Fruit fly (Drosophila melanogaster): ENCODE data around the gene rod.

rod gene

DNA sequence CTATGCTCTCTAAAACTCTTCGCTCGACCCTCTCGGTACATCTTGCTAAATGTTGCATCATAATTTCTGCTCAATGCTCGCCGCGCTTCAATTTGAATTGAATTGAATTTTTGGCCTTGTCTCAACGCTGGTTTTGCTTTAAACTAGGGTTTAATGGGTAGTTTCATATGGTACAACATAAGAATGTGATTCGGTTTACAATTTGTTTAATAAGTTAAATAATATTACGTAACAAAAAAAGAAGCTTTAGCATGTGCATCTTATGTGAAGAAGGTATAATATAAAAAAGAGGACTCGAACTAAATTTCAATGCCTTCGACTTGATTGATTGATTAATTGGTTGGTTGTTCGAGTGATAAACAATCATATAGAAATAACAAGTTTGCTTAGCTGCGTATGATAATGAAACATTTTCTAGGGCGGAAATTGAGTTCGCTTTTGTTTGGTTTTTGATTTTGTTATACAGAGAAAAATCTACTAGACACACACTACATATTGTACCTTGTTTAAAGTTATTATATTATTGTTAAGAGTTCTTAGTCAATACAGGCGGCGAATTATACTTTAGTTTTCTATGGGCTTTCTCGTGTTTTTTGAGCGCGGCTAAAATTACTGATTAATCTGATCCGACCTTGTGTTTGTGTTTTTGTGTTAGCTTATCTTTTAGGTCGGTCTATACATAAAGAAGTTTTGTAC is 17.1 kb downstream of the rod start:
- TF ChIP-seq fd96Ca (GFP tag; IDR thresholded peaks at IDR 0.05) (no peak), CG17806 (tag; optimal IDR thresholded peaks at IDR 0.05) (no peak), CG32121 (GFP tag; IDR thresholded peaks at IDR 0.05) (no peak), gl (tag; optimal IDR thresholded peaks at IDR 0.05) (no peak), CG10348 (GFP tag; IDR thresholded peaks at IDR 0.05) (no peak), Pif1B (GFP tag; optimal IDR thresholded peaks at IDR 0.05) (no peak), CG13204 (GFP tag; optimal IDR thresholded peaks at IDR 0.05) (no peak), D1 (tag; optimal IDR thresholded peaks at IDR 0.05) (no peak), CG14655 (GFP tag; optimal IDR thresholded peaks at IDR 0.05) (no peak), CG8159 (tag; optimal IDR thresholded peaks at IDR 0.05) (no peak), EcR (GFP tag; optimal IDR thresholded peaks at IDR 0.05) (no peak)

dm6 chr3R:31599538-31600313 is 19.0 kb downstream of the rod start:
- TF ChIP-seq CG4496 (GFP tag; IDR thresholded peaks at IDR 0.05) (0 out of 3 replicates have a peak, but pooled peaks have one; percentile 17), CG32121 (GFP tag; IDR thresholded peaks at IDR 0.05) (no peak)

DNA sequence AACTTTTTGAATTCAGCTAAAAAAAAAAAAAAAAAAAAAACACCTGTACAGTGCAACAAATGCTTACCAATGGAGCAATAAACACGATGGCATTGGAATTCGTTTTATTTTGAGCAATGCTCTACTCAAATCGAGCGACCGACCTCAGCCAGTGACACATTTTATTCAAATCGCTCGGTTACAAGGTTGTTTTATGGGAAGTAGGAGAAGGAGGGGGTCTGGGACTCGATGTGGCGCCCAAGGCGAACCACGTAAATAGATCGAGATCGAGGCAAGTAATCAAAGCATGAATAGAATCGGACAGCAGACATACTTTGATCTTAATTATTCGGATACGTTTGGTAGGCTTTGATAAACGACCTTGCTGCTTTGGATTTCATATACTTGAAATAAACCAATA is 22.5 kb downstream of the rod start:
- TF ChIP-seq CG10348 (GFP tag; IDR thresholded peaks at IDR 0.05) (no peak), fd96Ca (GFP tag; IDR thresholded peaks at IDR 0.05) (0 out of 3 replicates have a peak, but pooled peaks have one; percentile 28)

- TF ChIP-seq fd96Ca (GFP tag; IDR thresholded peaks at IDR 0.05) (no peak), CG9948 (tag; optimal IDR thresholded peaks at IDR 0.05) (no peak), EcR (GFP tag; optimal IDR thresholded peaks at IDR 0.05) (no peak), gl (tag; optimal IDR thresholded peaks at IDR 0.05) (no peak), CG34367 (tag; optimal IDR thresholded peaks at IDR 0.05) (no peak), CG4496 (GFP tag; IDR thresholded peaks at IDR 0.05) (no peak)
Measured at dm6 chr3R:31603655-31604054, 22.9 kb downstream of the rod start.

DNA sequence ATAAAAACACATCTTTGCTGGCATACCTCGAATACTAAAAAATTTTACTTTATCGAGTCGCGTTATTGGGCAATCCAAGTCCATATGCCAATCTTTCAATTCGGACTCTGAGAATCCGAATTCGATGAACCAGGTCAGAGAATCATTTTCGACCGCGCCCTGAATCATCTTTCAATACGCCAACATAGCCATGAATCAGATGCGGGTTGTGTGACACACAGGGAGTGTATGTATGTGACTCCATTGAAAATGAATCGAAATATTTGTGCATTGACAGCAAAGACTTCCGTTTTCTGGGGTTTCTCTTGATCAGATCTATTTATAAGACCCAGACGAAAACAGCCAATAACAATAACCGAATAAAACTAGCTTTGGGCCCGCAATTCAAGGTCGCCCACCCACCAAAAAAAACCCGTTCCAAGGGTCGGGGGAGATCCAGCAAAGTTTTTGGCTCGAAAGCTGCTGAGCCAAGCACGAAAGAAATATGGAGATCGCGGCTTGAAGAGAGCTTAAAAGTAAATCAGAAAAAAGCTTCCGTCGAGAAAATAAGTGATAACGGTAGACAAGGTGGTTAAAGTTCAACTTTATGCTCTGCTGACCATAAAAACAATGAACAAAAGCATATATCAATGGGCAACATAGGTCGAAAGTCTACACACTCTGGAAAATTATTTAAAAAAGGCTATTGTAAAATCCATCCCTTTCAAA is 23.8 kb downstream of the rod start:
- TF ChIP-seq Snoo (tag; optimal IDR thresholded peaks at IDR 0.05) (no peak), CG13204 (GFP tag; optimal IDR thresholded peaks at IDR 0.05) (no peak), CG8159 (tag; optimal IDR thresholded peaks at IDR 0.05) (no peak), CG34367 (tag; optimal IDR thresholded peaks at IDR 0.05) (no peak), CG32121 (GFP tag; IDR thresholded peaks at IDR 0.05) (no peak), EcR (GFP tag; optimal IDR thresholded peaks at IDR 0.05) (no peak), CG15710 (tag; optimal IDR thresholded peaks at IDR 0.05) (no peak), Pif1B (GFP tag; optimal IDR thresholded peaks at IDR 0.05) (no peak), CG12605 (GFP tag; IDR thresholded peaks at IDR 0.05) (no peak), CG10348 (GFP tag; IDR thresholded peaks at IDR 0.05) (no peak), CG17806 (tag; optimal IDR thresholded peaks at IDR 0.05) (no peak)

DNA sequence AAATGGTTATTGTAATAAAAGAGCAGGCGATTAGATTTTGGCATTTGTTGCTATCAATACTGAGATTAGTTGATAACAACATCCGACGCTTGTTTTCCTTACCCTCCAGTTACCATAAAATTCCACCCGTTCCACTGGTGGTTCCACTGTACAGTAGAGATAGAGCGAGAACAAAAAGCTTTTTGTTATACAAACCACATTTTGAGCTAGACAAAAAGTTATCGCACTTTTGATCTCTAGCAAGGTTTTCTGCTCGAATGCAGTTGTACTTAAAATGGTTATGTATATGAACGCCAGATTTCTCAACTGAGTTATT is 24.3 kb downstream of the rod start:
- TF ChIP-seq CG32121 (GFP tag; IDR thresholded peaks at IDR 0.05) (no peak), CG8301 (tag; optimal IDR thresholded peaks at IDR 0.05) (no peak), CG13204 (GFP tag; optimal IDR thresholded peaks at IDR 0.05) (no peak)

DNA sequence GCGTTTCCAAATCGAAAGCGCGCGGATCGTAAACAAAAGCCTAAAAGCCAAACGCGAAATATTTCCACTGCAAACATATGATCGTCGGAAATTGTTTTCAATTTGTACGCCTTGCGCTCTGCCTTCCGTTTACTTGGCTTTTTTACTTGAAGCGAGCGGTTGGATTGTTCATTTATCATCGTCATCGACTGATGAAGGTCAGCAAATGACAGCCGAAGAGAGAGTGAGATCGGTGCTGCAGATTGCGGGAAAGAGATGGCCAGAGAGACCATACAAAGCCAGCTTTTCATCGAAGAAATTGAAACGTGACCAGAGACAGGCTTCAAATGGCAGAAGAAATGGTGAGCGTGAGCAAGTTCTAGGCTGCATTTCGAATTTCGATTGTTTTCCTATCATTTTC is 25.0 kb downstream of the rod start:
- TF ChIP-seq fd96Ca (GFP tag; IDR thresholded peaks at IDR 0.05) (no peak), gl (tag; optimal IDR thresholded peaks at IDR 0.05) (no peak), Snoo (tag; optimal IDR thresholded peaks at IDR 0.05) (no peak), Pif1A (GFP tag; optimal IDR thresholded peaks at IDR 0.05) (no peak), Ets98B (GFP tag; IDR thresholded peaks at IDR 0.05) (no peak), CG15710 (tag; optimal IDR thresholded peaks at IDR 0.05) (no peak), CG8301 (tag; optimal IDR thresholded peaks at IDR 0.05) (no peak), CG32121 (GFP tag; IDR thresholded peaks at IDR 0.05) (no peak), CG13204 (GFP tag; optimal IDR thresholded peaks at IDR 0.05) (no peak), D1 (tag; optimal IDR thresholded peaks at IDR 0.05) (no peak), CG12605 (GFP tag; IDR thresholded peaks at IDR 0.05) (no peak), CG10348 (GFP tag; IDR thresholded peaks at IDR 0.05) (no peak)

Measured in whole organism, pupa.